Fruit fly (Drosophila melanogaster): ENCODE data around the gene CG13998.

The CG13998 gene

DNA sequence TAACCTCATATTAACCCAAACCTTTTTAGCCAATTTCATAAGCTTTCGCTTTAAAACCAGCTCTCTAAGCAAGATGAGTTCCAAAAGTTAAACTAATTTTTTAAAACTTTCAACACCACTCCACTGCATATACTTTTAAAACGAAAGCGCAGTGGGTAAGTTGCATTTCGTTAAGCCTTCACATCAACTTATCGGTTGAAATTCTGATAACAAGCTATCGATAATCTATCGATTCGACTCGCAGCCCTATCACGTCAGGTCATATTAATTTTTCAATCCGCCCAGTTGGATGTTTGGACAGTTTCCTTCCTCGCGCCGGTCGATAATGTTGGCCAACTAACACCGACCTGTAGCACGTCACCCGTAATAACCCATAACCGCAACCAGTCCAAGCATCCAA lies 29.5 kb upstream of the CG13998 start, which contains the start of gene ifc (continued):
- TF ChIP-seq CG31365 (tag; optimal IDR thresholded peaks at IDR 0.05) (peak; percentile 13), ash1 (GFP tag; optimal IDR thresholded peaks at IDR 0.05) (peak; percentile 23), CG31441 (GFP tag; IDR thresholded peaks at IDR 0.05) (no peak), hkb (optimal IDR thresholded peaks at IDR 0.05) (peak; percentile 79), hkb (GFP tag; IDR thresholded peaks at IDR 0.05) (no peak), CG7786 (GFP tag; optimal IDR thresholded peaks at IDR 0.05) (peak; percentile 54), Dek (tag; optimal IDR thresholded peaks at IDR 0.05) (peak; percentile 63), repo (GFP tag; optimal IDR thresholded peaks at IDR 0.05) (peak; percentile 14), Gug (GFP tag; IDR thresholded peaks at IDR 0.05) (peak; percentile 51; the same call in 3 of the 4 replicates), sens (GFP tag) (peak; percentile 90), bcd (GFP tag; optimal IDR thresholded peaks at IDR 0.05) (peak; percentile 87), CG34224 (GFP tag; IDR thresholded peaks at IDR 0.05; ENCODE audit: partially characterized antibody) (no peak), org-1 (GFP tag; optimal IDR thresholded peaks at IDR 0.05) (no peak), bsh (GFP tag; optimal IDR thresholded peaks at IDR 0.05) (peak in 1 of 2 experiments; percentile 42), CG2712 (tag; optimal IDR thresholded peaks at IDR 0.05) (peak; percentile 76), CG6765 (GFP tag; optimal IDR thresholded peaks at IDR 0.05) (no peak), stwl (tag; optimal IDR thresholded peaks at IDR 0.05) (peak; percentile 92), CG2202 (tag; optimal IDR thresholded peaks at IDR 0.05) (no peak), CG2678 (tag; optimal IDR thresholded peaks at IDR 0.05) (peak; percentile 64), CG3838 (GFP tag; optimal IDR thresholded peaks at IDR 0.05) (no peak), Doc2 (GFP tag; IDR thresholded peaks at IDR 0.05) (no peak), bigmax (GFP tag; optimal IDR thresholded peaks at IDR 0.05) (peak; percentile 40), sd (tag; optimal IDR thresholded peaks at IDR 0.05) (peak; percentile 55), Taf1 (GFP tag; IDR thresholded peaks at IDR 0.05) (no peak), nerfin-1 (tag; optimal IDR thresholded peaks at IDR 0.05) (peak; percentile 28), HLH4C (GFP tag; IDR thresholded peaks at IDR 0.05; ENCODE audit: partially characterized antibody) (no peak), knrl (GFP tag; IDR thresholded peaks at IDR 0.05; ENCODE audit: partially characterized antibody) (no peak), Hsf (GFP tag; optimal IDR thresholded peaks at IDR 0.05) (peak; percentile 55), CG17912 (GFP tag; optimal IDR thresholded peaks at IDR 0.05) (no peak), CG4707 (GFP tag; optimal IDR thresholded peaks at IDR 0.05) (no peak), HLH54F (GFP tag; optimal IDR thresholded peaks at IDR 0.05) (peak; percentile 65), jumu (GFP tag; optimal IDR thresholded peaks at IDR 0.05) (peak; percentile 71), lilli (GFP tag; optimal IDR thresholded peaks at IDR 0.05) (peak; percentile 76), zen (tag; optimal IDR thresholded peaks at IDR 0.05) (peak; percentile 22), wor (GFP tag; IDR thresholded peaks at IDR 0.05) (no peak), CoRest (tag; optimal IDR thresholded peaks at IDR 0.05) (peak; percentile 74), H2.0 (GFP tag; IDR thresholded peaks at IDR 0.05) (no peak), CG13894 (tag; optimal IDR thresholded peaks at IDR 0.05) (peak; percentile 89), NfI (GFP tag; optimal IDR thresholded peaks at IDR 0.05) (peak; percentile 77), Kr (GFP tag; optimal IDR thresholded peaks at IDR 0.05) (no peak), sens-2 (GFP tag; IDR thresholded peaks at IDR 0.05) (no peak), CG34376 (GFP tag; optimal IDR thresholded peaks at IDR 0.05) (peak; percentile 33), Chrac-16 (GFP tag; optimal IDR thresholded peaks at IDR 0.05) (peak; percentile 57), gro (GFP tag; optimal IDR thresholded peaks at IDR 0.05) (peak; percentile 67), Deaf1 (tag; optimal IDR thresholded peaks at IDR 0.05) (peak; percentile 3), CG17359 (tag; optimal IDR thresholded peaks at IDR 0.05) (peak; percentile 41), ap (GFP tag; IDR thresholded peaks at IDR 0.05) (no peak), ab (GFP tag; optimal IDR thresholded peaks at IDR 0.05) (no peak), CG33213 (GFP tag; optimal IDR thresholded peaks at IDR 0.05) (peak; percentile 84), CG18011 (GFP tag; optimal IDR thresholded peaks at IDR 0.05) (peak; percentile 10), toy (GFP tag; IDR thresholded peaks at IDR 0.05) (no peak)

Data from whole organism, embryonic.